Fruit fly (Drosophila melanogaster) whole organism, pupa: ENCODE measurements around the gene HP4.

ENCODE experiments used
- CG10348 ChIP-seq: fragments of 200-800 bp; sonication (Bioruptor generic); IDR thresholded peaks from 2 replicates; pipeline ENCODE4 v1.3.6; 2022; ENCODE audit warnings: missing biosample characterization, missing genetic modification characterization
- CG14655 ChIP-seq: fragments of 200-800 bp; sonication (Bioruptor generic); optimal IDR thresholded peaks from 3 replicates; lab custom pipeline; 2017; ENCODE audit warnings: mild to moderate bottlenecking, missing biosample characterization, missing genetic modification reagents, missing genetic modification characterization
- D1 ChIP-seq: fragments of 200-800 bp; sonication (Bioruptor generic); optimal IDR thresholded peaks from 2 replicates; lab custom pipeline; 2018; ENCODE audit warnings: missing biosample characterization, mild to moderate bottlenecking, missing genetic modification characterization, moderate library complexity
- Ets98B ChIP-seq: fragments of 200-800 bp; sonication (Bioruptor generic); IDR thresholded peaks from 2 replicates; pipeline ENCODE4 v1.3.6; 2022; ENCODE audit warnings: missing biosample characterization, missing genetic modification characterization
- Pif1A ChIP-seq: fragments of 200-800 bp; sonication (Bioruptor generic); optimal IDR thresholded peaks from 3 replicates; lab custom pipeline; 2016; ENCODE audit warnings: missing biosample characterization, missing genetic modification characterization
- Pif1B ChIP-seq: fragments of 200-800 bp; sonication (Bioruptor generic); optimal IDR thresholded peaks from 3 replicates; lab custom pipeline; 2016; ENCODE audit warnings: missing biosample characterization, missing genetic modification characterization

dm6 chr3L:7935933-7936494 lies 39.9 kb downstream of the HP4 start, which contains the start of the genes syd and Srp9:
- TF ChIP-seq CG14655 (GFP tag; lab: Kevin White, UChicago) = no peak
- TF ChIP-seq Pif1A (GFP tag; lab: Kevin White, UChicago) = no peak
- no peak for TF ChIP-seq CG10348 (GFP tag; lab: Robert Waterston, UW)
- TF ChIP-seq D1 (tag; lab: Kevin White, UChicago) = no peak
- no peak for TF ChIP-seq Ets98B (GFP tag; lab: Robert Waterston, UW)
- TF ChIP-seq Pif1B = no peak
